Worm (Caenorhabditis elegans) whole organism, late embryonic: ENCODE measurements around the gene C49C3.21.

ENCODE experiments used
- C08G9.2 ChIP-seq: sonication (generic microtip); optimal IDR thresholded peaks from 2 replicates; lab custom pipeline; 2016; ENCODE audit warnings: mild to moderate bottlenecking, missing genetic modification characterization, moderate library complexity, missing compliant biosample characterization
- C38D4.7 ChIP-seq: fragments of 200-800 bp; sonication (Bioruptor generic); optimal IDR thresholded peaks from 2 replicates; lab custom pipeline; 2018; ENCODE audit warnings: mild to moderate bottlenecking, missing genetic modification characterization, moderate library complexity, missing compliant biosample characterization
- F13H6.1 ChIP-seq: sonication (generic microtip); optimal IDR thresholded peaks from 2 replicates; lab custom pipeline; 2016; ENCODE audit warnings: missing genetic modification characterization, missing compliant biosample characterization
- K02D7.2 ChIP-seq: sonication (generic microtip); optimal IDR thresholded peaks from 2 replicates; lab custom pipeline; 2017; ENCODE audit warnings: mild to moderate bottlenecking, missing genetic modification characterization, missing compliant biosample characterization
- T23F11.4 ChIP-seq: fragments of 200-800 bp; sonication (Bioruptor generic); optimal IDR thresholded peaks from 2 replicates; lab custom pipeline; 2018; ENCODE audit warnings: mild to moderate bottlenecking, missing genetic modification characterization, missing compliant biosample characterization
- ceh-18 ChIP-seq: sonication (generic microtip); optimal IDR thresholded peaks from 2 replicates; lab custom pipeline; 2016; ENCODE audit warnings: missing genetic modification characterization, missing compliant biosample characterization
- ceh-19 ChIP-seq: fragments of 200-800 bp; sonication (Bioruptor generic); optimal IDR thresholded peaks from 2 replicates; lab custom pipeline; 2018; ENCODE audit warnings: mild to moderate bottlenecking, missing genetic modification characterization, missing compliant biosample characterization
- ceh-24 ChIP-seq: sonication (generic microtip); optimal IDR thresholded peaks from 2 replicates; lab custom pipeline; 2016; ENCODE audit warnings: mild to moderate bottlenecking, missing genetic modification characterization, missing compliant biosample characterization
- ceh-31 ChIP-seq: sonication (generic microtip); optimal IDR thresholded peaks from 2 replicates; lab custom pipeline; 2016; ENCODE audit warnings: missing genetic modification characterization, missing compliant biosample characterization
- ceh-45 ChIP-seq: fragments of 200-800 bp; sonication (Bioruptor generic); IDR thresholded peaks from 2 replicates; pipeline ENCODE4 v1.3.6; 2022; ENCODE audit warnings: missing genetic modification reagents, missing genetic modification characterization, missing compliant biosample characterization
- ceh-48 ChIP-seq: sonication (generic microtip); optimal IDR thresholded peaks from 2 replicates; lab custom pipeline; 2016; ENCODE audit warnings: missing genetic modification characterization, inconsistent platforms, missing compliant biosample characterization
- ceh-6 ChIP-seq: fragments of 200-800 bp; sonication (Bioruptor generic); optimal IDR thresholded peaks from 2 replicates; lab custom pipeline; 2018; ENCODE audit warnings: mild to moderate bottlenecking, missing genetic modification characterization, missing compliant biosample characterization
- ceh-9 ChIP-seq: sonication (generic microtip); optimal IDR thresholded peaks from 2 replicates; lab custom pipeline; 2016; ENCODE audit warnings: mild to moderate bottlenecking, missing genetic modification characterization, inconsistent platforms, missing compliant biosample characterization
- che-1 ChIP-seq: sonication (generic microtip); optimal IDR thresholded peaks from 2 replicates; lab custom pipeline; 2016; ENCODE audit warnings: mild to moderate bottlenecking, missing genetic modification characterization, missing compliant biosample characterization
- dmd-4 ChIP-seq: sonication (generic microtip); optimal IDR thresholded peaks from 2 replicates; lab custom pipeline; 2016; ENCODE audit warnings: borderline replicate concordance, missing genetic modification characterization, missing compliant biosample characterization
- dve-1 ChIP-seq: sonication (generic microtip); optimal IDR thresholded peaks from 2 replicates; lab custom pipeline; 2017; ENCODE audit warnings: antibody characterized with exemption, mild to moderate bottlenecking, missing genetic modification characterization, missing compliant biosample characterization
- elt-4 ChIP-seq: sonication (generic microtip); optimal IDR thresholded peaks from 2 replicates; lab custom pipeline; 2016; ENCODE audit warnings: missing genetic modification characterization, missing compliant biosample characterization
- fax-1 ChIP-seq: sonication (generic microtip); optimal IDR thresholded peaks from 2 replicates; lab custom pipeline; 2016; ENCODE audit warnings: missing genotype, missing genetic modification characterization, missing compliant biosample characterization
- fkh-10 ChIP-seq: fragments of 150-350 bp; optimal IDR thresholded peaks from 2 replicates; lab custom pipeline; 2014; ENCODE audit warnings: missing biosample characterization, missing genetic modification reagents, missing genetic modification characterization
- gmeb-2 ChIP-seq: sonication (generic microtip); optimal IDR thresholded peaks from 2 replicates; lab custom pipeline; 2016; ENCODE audit warnings: missing genetic modification characterization, inconsistent platforms, missing compliant biosample characterization
- hlh-15 ChIP-seq: sonication (generic microtip); optimal IDR thresholded peaks from 2 replicates; lab custom pipeline; 2016; ENCODE audit warnings: missing genetic modification characterization, missing compliant biosample characterization
- hlh-30 ChIP-seq: sonication (generic microtip); optimal IDR thresholded peaks from 2 replicates; lab custom pipeline; 2017; ENCODE audit warnings: antibody characterized with exemption, missing genetic modification characterization, missing compliant biosample characterization; ENCODE audit not compliant: insufficient read depth
- hlh-6 ChIP-seq: sonication (generic microtip); optimal IDR thresholded peaks from 2 replicates; lab custom pipeline; 2016; ENCODE audit warnings: missing genotype, missing genetic modification characterization, missing compliant biosample characterization
- hlh-8 ChIP-seq: sonication (generic microtip); optimal IDR thresholded peaks from 2 replicates; lab custom pipeline; 2016; ENCODE audit warnings: missing genotype, missing genetic modification characterization, missing compliant biosample characterization
- lin-11 ChIP-seq: fragments of 200-800 bp; sonication (Bioruptor generic); optimal IDR thresholded peaks from 2 replicates; lab custom pipeline; 2018; ENCODE audit warnings: mild to moderate bottlenecking, missing genetic modification characterization, missing compliant biosample characterization
- madf-2 ChIP-seq: sonication (generic microtip); optimal IDR thresholded peaks from 2 replicates; lab custom pipeline; 2017; ENCODE audit warnings: missing genetic modification characterization, missing compliant biosample characterization
- nhr-11 ChIP-seq: fragments of 150-350 bp; optimal IDR thresholded peaks from 2 replicates; lab custom pipeline; 2014; ENCODE audit warnings: missing biosample characterization, missing genetic modification characterization
- nhr-232 ChIP-seq: sonication (generic microtip); optimal IDR thresholded peaks from 2 replicates; lab custom pipeline; 2016; ENCODE audit warnings: missing genetic modification characterization, missing compliant biosample characterization
- pat-9 ChIP-seq: fragments of 200-800 bp; sonication (Bioruptor generic); optimal IDR thresholded peaks from 2 replicates; lab custom pipeline; 2018; ENCODE audit warnings: mild to moderate bottlenecking, missing genetic modification characterization, moderate library complexity, missing compliant biosample characterization
- pqm-1 ChIP-seq: sonication (generic microtip); optimal IDR thresholded peaks from 2 replicates; lab custom pipeline; 2016; ENCODE audit warnings: missing genetic modification characterization, missing compliant biosample characterization
- ref-2 ChIP-seq: sonication (generic microtip); optimal IDR thresholded peaks from 2 replicates; lab custom pipeline; 2016; ENCODE audit warnings: missing genetic modification characterization, missing compliant biosample characterization
- sox-4 ChIP-seq: sonication (generic microtip); optimal IDR thresholded peaks from 2 replicates; lab custom pipeline; 2017; ENCODE audit warnings: mild to moderate bottlenecking, missing genetic modification characterization, inconsistent platforms, missing compliant biosample characterization
- unc-3 ChIP-seq, 2 experiments: fragments of 200-800 bp in 1 of 2; sonication (Bioruptor generic) in 1 of 2; sonication (generic microtip) in 1 of 2; conservative IDR thresholded peaks in 1 of 2; optimal IDR thresholded peaks in 1 of 2; 2 replicates each; pipeline versions ENCODE4 v1.3.6 to Lab custom; 2016 to 2022; ENCODE audit warnings: missing compliant biosample characterization in 2 of 2, missing genetic modification characterization in 2 of 2, missing genetic modification reagents in 1 of 2
- unc-42 ChIP-seq: sonication (generic microtip); optimal IDR thresholded peaks from 2 replicates; lab custom pipeline; 2016; ENCODE audit warnings: missing genotype, missing genetic modification characterization, missing compliant biosample characterization
- unc-55 ChIP-seq: sonication (generic microtip); optimal IDR thresholded peaks from 2 replicates; lab custom pipeline; 2017; ENCODE audit warnings: missing biosample characterization, missing genetic modification reagents, missing genetic modification characterization
- zip-5 ChIP-seq: sonication (generic microtip); optimal IDR thresholded peaks from 2 replicates; lab custom pipeline; 2016; ENCODE audit warnings: missing genetic modification characterization, missing compliant biosample characterization

C49C3.21 gene

ce11 chrIV:17367294-17367693, 24.5 kb downstream of the C49C3.21 start, which contains the start of gene zipt-17:
Gene zipt-17, minus strand, starts transcription at chrIV:17367394.
- TF ChIP-seq pqm-1 (tag; lab: Kevin White, UChicago), result no peak
- TF ChIP-seq ceh-9 (tag; lab: Kevin White, UChicago), result no peak
- no peak for TF ChIP-seq dve-1 (tag; lab: Kevin White, UChicago)
- no peak for TF ChIP-seq hlh-8 (tag; lab: Kevin White, UChicago)
- no peak for TF ChIP-seq ceh-19
- TF ChIP-seq gmeb-2 (tag; lab: Kevin White, UChicago), result no peak
- no peak for TF ChIP-seq F13H6.1 (tag; lab: Kevin White, UChicago)
- TF ChIP-seq C38D4.7 (GFP tag; lab: Kevin White, UChicago), result no peak
- TF ChIP-seq ceh-45 (GFP tag; lab: Robert Waterston, UW), result no peak
- no peak for TF ChIP-seq nhr-232 (tag; lab: Kevin White, UChicago)
- no peak for TF ChIP-seq lin-11
- TF ChIP-seq K02D7.2 (tag; lab: Kevin White, UChicago), result no peak
- TF ChIP-seq elt-4 (tag; lab: Kevin White, UChicago), result no peak
- no peak for TF ChIP-seq unc-55 (GFP tag; lab: Kevin White, UChicago)
- TF ChIP-seq unc-42 (tag; lab: Kevin White, UChicago), result no peak
- no peak for TF ChIP-seq unc-3 (GFP tag; conservative IDR thresholded peaks at IDR 0.05; lab: Robert Waterston, UW)
- no peak for TF ChIP-seq unc-3 (tag; optimal IDR thresholded peaks at IDR 0.05; lab: Kevin White, UChicago)

- no peak for TF ChIP-seq ceh-9 (tag; lab: Kevin White, UChicago)
- no peak for TF ChIP-seq ceh-48 (tag; lab: Kevin White, UChicago)
- no peak for TF ChIP-seq zip-5
- no peak for TF ChIP-seq pqm-1 (tag; lab: Kevin White, UChicago)
- TF ChIP-seq sox-4 (tag; lab: Kevin White, UChicago), result no peak
- TF ChIP-seq hlh-15 (tag; lab: Kevin White, UChicago), result no peak
- TF ChIP-seq fax-1 (tag; lab: Kevin White, UChicago), result no peak
- TF ChIP-seq dmd-4 (tag; lab: Kevin White, UChicago), result no peak
- TF ChIP-seq hlh-6 (tag; lab: Kevin White, UChicago), result no peak
- TF ChIP-seq ceh-6 (GFP tag; lab: Kevin White, UChicago), result no peak
- no peak for TF ChIP-seq nhr-232 (tag; lab: Kevin White, UChicago)
- no peak for TF ChIP-seq pat-9 (tag; lab: Kevin White, UChicago)
- no peak for TF ChIP-seq ref-2 (tag; lab: Kevin White, UChicago)
- no peak for TF ChIP-seq unc-42 (tag; lab: Kevin White, UChicago)
- TF ChIP-seq T23F11.4, result no peak
- TF ChIP-seq ceh-31 (tag; lab: Kevin White, UChicago), result no peak
- TF ChIP-seq fkh-10 (GFP tag; lab: Kevin White, UChicago), result no peak
- no peak for TF ChIP-seq K02D7.2 (tag; lab: Kevin White, UChicago)
- no peak for TF ChIP-seq che-1 (tag; lab: Kevin White, UChicago)
- no peak for TF ChIP-seq hlh-30
Observed at ce11 chrIV:17368292-17368691, 25.5 kb downstream of the C49C3.21 start, which contains the start of gene trh-1. Gene trh-1, plus strand, starts transcription at chrIV:17368592.

ce11 chrIV:17371469-17371868, 28.7 kb downstream of the C49C3.21 start, which contains the start of gene C30H6.5:
Gene C30H6.5, plus strand, starts transcription at chrIV:17371769.
- TF ChIP-seq nhr-232 (tag; lab: Kevin White, UChicago) (no peak), ceh-24 (tag; lab: Kevin White, UChicago) (no peak), elt-4 (tag; lab: Kevin White, UChicago) (no peak), T23F11.4 (no peak), sox-4 (tag; lab: Kevin White, UChicago) (no peak), che-1 (tag; lab: Kevin White, UChicago) (no peak), ceh-18 (no peak), C08G9.2 (tag; lab: Kevin White, UChicago) (no peak), nhr-11 (tag; lab: Kevin White, UChicago) (no peak), madf-2 (tag; lab: Kevin White, UChicago) (no peak)
